Fruit fly (Drosophila melanogaster) whole organism, larva: ENCODE data around the gene Crz.
A peak's percentile ranks its signal among the peaks of the same experiment; 100 is the strongest.

ENCODE experiments used
- noc ChIP-seq: fragments of 200-800 bp; sonication (Bioruptor generic); optimal IDR thresholded peaks from 3 replicates; lab custom pipeline; 2019; ENCODE audit warnings: missing biosample characterization, mild to moderate bottlenecking, missing genetic modification characterization, moderate library complexity

The Crz gene

dm6 chr3R:14354599-14354998 is 39.9 kb downstream of the Crz start:
- TF ChIP-seq noc (tag; lab: Kevin White, UChicago), result no peak

- no peak for TF ChIP-seq noc (tag; lab: Kevin White, UChicago)
These were observed 42.0 kb downstream of the Crz start for dm6 chr3R:14356619-14357018.

- peak; percentile 6 for TF ChIP-seq noc (tag; lab: Kevin White, UChicago)
These were observed 42.8 kb downstream of the Crz start for dm6 chr3R:14357405-14357804.

dm6 chr3R:14361741-14362232 is 47.1 kb downstream of the Crz start, which contains the start of gene Dnaaf5:
Gene Dnaaf5, minus strand, starts transcription at chr3R:14361786.
- TF ChIP-seq noc (tag; lab: Kevin White, UChicago), result peak; percentile 65

- TF ChIP-seq noc (tag; lab: Kevin White, UChicago), result no peak
These were observed 48.5 kb downstream of the Crz start for dm6 chr3R:14363172-14363571.

- no peak for TF ChIP-seq noc (tag; lab: Kevin White, UChicago)
These were observed 49.5 kb downstream of the Crz start for dm6 chr3R:14364156-14364555.
